Worm (Caenorhabditis elegans) whole organism, late embryonic: Measurements from ENCODE around the gene ocr-2.

Experiments used
- C08G9.2 ChIP-seq: sonication (generic microtip); optimal IDR thresholded peaks from 2 replicates; lab custom pipeline; 2016; ENCODE audit warnings: mild to moderate bottlenecking, missing genetic modification characterization, moderate library complexity, missing compliant biosample characterization
- C38D4.7 ChIP-seq: fragments of 200-800 bp; sonication (Bioruptor generic); optimal IDR thresholded peaks from 2 replicates; lab custom pipeline; 2018; ENCODE audit warnings: mild to moderate bottlenecking, missing genetic modification characterization, moderate library complexity, missing compliant biosample characterization
- K02D7.2 ChIP-seq: sonication (generic microtip); optimal IDR thresholded peaks from 2 replicates; lab custom pipeline; 2017; ENCODE audit warnings: mild to moderate bottlenecking, missing genetic modification characterization, missing compliant biosample characterization
- K09A11.1 ChIP-seq: sonication (generic microtip); optimal IDR thresholded peaks from 2 replicates; lab custom pipeline; 2017; ENCODE audit warnings: antibody characterized with exemption, mild to moderate bottlenecking, missing genetic modification characterization, missing compliant biosample characterization; ENCODE audit not compliant: insufficient read depth
- T23F11.4 ChIP-seq: fragments of 200-800 bp; sonication (Bioruptor generic); optimal IDR thresholded peaks from 2 replicates; lab custom pipeline; 2018; ENCODE audit warnings: mild to moderate bottlenecking, missing genetic modification characterization, missing compliant biosample characterization
- ama-1 ChIP-seq: fragments of 150-350 bp; optimal IDR thresholded peaks from 2 replicates; lab custom pipeline; 2014
- ceh-14 ChIP-seq: sonication (generic microtip); optimal IDR thresholded peaks from 2 replicates; lab custom pipeline; 2016; ENCODE audit warnings: missing genotype, missing genetic modification characterization, missing compliant biosample characterization
- ceh-19 ChIP-seq: fragments of 200-800 bp; sonication (Bioruptor generic); optimal IDR thresholded peaks from 2 replicates; lab custom pipeline; 2018; ENCODE audit warnings: mild to moderate bottlenecking, missing genetic modification characterization, missing compliant biosample characterization
- ceh-2 ChIP-seq: sonication (generic microtip); optimal IDR thresholded peaks from 2 replicates; lab custom pipeline; 2016; ENCODE audit warnings: missing genotype, missing genetic modification characterization, missing compliant biosample characterization
- ceh-22 ChIP-seq: sonication (generic microtip); optimal IDR thresholded peaks from 2 replicates; lab custom pipeline; 2017; ENCODE audit warnings: missing biosample characterization, missing genetic modification characterization
- ceh-30 ChIP-seq: fragments of 150-350 bp; optimal IDR thresholded peaks from 2 replicates; lab custom pipeline; 2014; ENCODE audit warnings: missing biosample characterization, missing genetic modification characterization
- ceh-31 ChIP-seq: sonication (generic microtip); optimal IDR thresholded peaks from 2 replicates; lab custom pipeline; 2016; ENCODE audit warnings: missing genetic modification characterization, missing compliant biosample characterization
- ceh-34 ChIP-seq: sonication (generic microtip); optimal IDR thresholded peaks from 2 replicates; lab custom pipeline; 2016; ENCODE audit warnings: mild to moderate bottlenecking, missing genetic modification characterization, missing compliant biosample characterization
- ceh-48 ChIP-seq: sonication (generic microtip); optimal IDR thresholded peaks from 2 replicates; lab custom pipeline; 2016; ENCODE audit warnings: missing genetic modification characterization, inconsistent platforms, missing compliant biosample characterization
- ceh-6 ChIP-seq: fragments of 200-800 bp; sonication (Bioruptor generic); optimal IDR thresholded peaks from 2 replicates; lab custom pipeline; 2018; ENCODE audit warnings: mild to moderate bottlenecking, missing genetic modification characterization, missing compliant biosample characterization
- ceh-9 ChIP-seq: sonication (generic microtip); optimal IDR thresholded peaks from 2 replicates; lab custom pipeline; 2016; ENCODE audit warnings: mild to moderate bottlenecking, missing genetic modification characterization, inconsistent platforms, missing compliant biosample characterization
- che-1 ChIP-seq: sonication (generic microtip); optimal IDR thresholded peaks from 2 replicates; lab custom pipeline; 2016; ENCODE audit warnings: mild to moderate bottlenecking, missing genetic modification characterization, missing compliant biosample characterization
- dve-1 ChIP-seq: sonication (generic microtip); optimal IDR thresholded peaks from 2 replicates; lab custom pipeline; 2017; ENCODE audit warnings: antibody characterized with exemption, mild to moderate bottlenecking, missing genetic modification characterization, missing compliant biosample characterization
- elt-2 ChIP-seq: sonication (generic microtip); optimal IDR thresholded peaks from 2 replicates; lab custom pipeline; 2016; ENCODE audit warnings: missing genetic modification reagents, missing genetic modification characterization, missing compliant biosample characterization
- elt-4 ChIP-seq: sonication (generic microtip); optimal IDR thresholded peaks from 2 replicates; lab custom pipeline; 2016; ENCODE audit warnings: missing genetic modification characterization, missing compliant biosample characterization
- ets-4 ChIP-seq: sonication (generic microtip); optimal IDR thresholded peaks from 2 replicates; lab custom pipeline; 2016; ENCODE audit warnings: missing genetic modification characterization, missing compliant biosample characterization
- fax-1 ChIP-seq: sonication (generic microtip); optimal IDR thresholded peaks from 2 replicates; lab custom pipeline; 2016; ENCODE audit warnings: missing genotype, missing genetic modification characterization, missing compliant biosample characterization
- hlh-15 ChIP-seq: sonication (generic microtip); optimal IDR thresholded peaks from 2 replicates; lab custom pipeline; 2016; ENCODE audit warnings: missing genetic modification characterization, missing compliant biosample characterization
- lim-6 ChIP-seq: sonication (generic microtip); optimal IDR thresholded peaks from 2 replicates; lab custom pipeline; 2016; ENCODE audit warnings: missing genetic modification characterization, missing compliant biosample characterization
- lin-11 ChIP-seq: fragments of 200-800 bp; sonication (Bioruptor generic); optimal IDR thresholded peaks from 2 replicates; lab custom pipeline; 2018; ENCODE audit warnings: mild to moderate bottlenecking, missing genetic modification characterization, missing compliant biosample characterization
- madf-2 ChIP-seq: sonication (generic microtip); optimal IDR thresholded peaks from 2 replicates; lab custom pipeline; 2017; ENCODE audit warnings: missing genetic modification characterization, missing compliant biosample characterization
- nhr-11 ChIP-seq: fragments of 150-350 bp; optimal IDR thresholded peaks from 2 replicates; lab custom pipeline; 2014; ENCODE audit warnings: missing biosample characterization, missing genetic modification characterization
- npax-4 ChIP-seq: sonication (generic microtip); optimal IDR thresholded peaks from 2 replicates; lab custom pipeline; 2016; ENCODE audit warnings: missing genetic modification characterization, missing compliant biosample characterization
- odd-2 ChIP-seq: sonication (generic microtip); optimal IDR thresholded peaks from 2 replicates; lab custom pipeline; 2017; ENCODE audit warnings: antibody characterized with exemption, mild to moderate bottlenecking, missing genetic modification characterization, missing compliant biosample characterization
- pag-3 ChIP-seq: sonication (generic microtip); optimal IDR thresholded peaks from 2 replicates; lab custom pipeline; 2016; ENCODE audit warnings: missing compliant biosample characterization, missing genetic modification characterization, borderline replicate concordance
- pha-2 ChIP-seq: sonication (generic microtip); optimal IDR thresholded peaks from 2 replicates; lab custom pipeline; 2017; ENCODE audit warnings: mild to moderate bottlenecking, missing genetic modification characterization, missing compliant biosample characterization
- pha-4 ChIP-seq: fragments of 150-350 bp; optimal IDR thresholded peaks from 2 replicates; lab custom pipeline; 2018; ENCODE audit warnings: missing biosample characterization, missing genetic modification reagents, missing genetic modification characterization
- pqm-1 ChIP-seq: sonication (generic microtip); optimal IDR thresholded peaks from 2 replicates; lab custom pipeline; 2016; ENCODE audit warnings: missing genetic modification characterization, missing compliant biosample characterization
- pros-1 ChIP-seq: fragments of 150-350 bp; optimal IDR thresholded peaks from 2 replicates; lab custom pipeline; 2014; ENCODE audit warnings: missing biosample characterization, missing genetic modification reagents, missing genetic modification characterization
- ref-2 ChIP-seq: sonication (generic microtip); optimal IDR thresholded peaks from 2 replicates; lab custom pipeline; 2016; ENCODE audit warnings: missing genetic modification characterization, missing compliant biosample characterization
- sdc-2 ChIP-seq: sonication (generic microtip); optimal IDR thresholded peaks from 2 replicates; lab custom pipeline; 2016; ENCODE audit warnings: missing genotype, missing genetic modification characterization, missing compliant biosample characterization
- sox-2 ChIP-seq: fragments of 200-800 bp; sonication (Bioruptor generic); IDR thresholded peaks from 2 replicates; pipeline ENCODE4 v1.3.6; 2022; ENCODE audit warnings: missing genetic modification reagents, missing genetic modification characterization, missing compliant biosample characterization
- sox-4 ChIP-seq: sonication (generic microtip); optimal IDR thresholded peaks from 2 replicates; lab custom pipeline; 2017; ENCODE audit warnings: mild to moderate bottlenecking, missing genetic modification characterization, inconsistent platforms, missing compliant biosample characterization
- tbx-2 ChIP-seq: sonication (generic microtip); optimal IDR thresholded peaks from 2 replicates; lab custom pipeline; 2016; ENCODE audit warnings: missing genetic modification characterization, missing compliant biosample characterization
- tbx-7 ChIP-seq: sonication (generic microtip); optimal IDR thresholded peaks from 2 replicates; lab custom pipeline; 2016; ENCODE audit warnings: missing genotype, missing genetic modification characterization, missing compliant biosample characterization
- ttx-3 ChIP-seq: sonication (generic microtip); optimal IDR thresholded peaks from 2 replicates; lab custom pipeline; 2016; ENCODE audit warnings: missing genetic modification reagents, missing genetic modification characterization, missing compliant biosample characterization
- unc-3 ChIP-seq, 2 experiments: fragments of 200-800 bp in 1 of 2; sonication (Bioruptor generic) in 1 of 2; sonication (generic microtip) in 1 of 2; conservative IDR thresholded peaks in 1 of 2; optimal IDR thresholded peaks in 1 of 2; 2 replicates each; pipeline versions ENCODE4 v1.3.6 to Lab custom; 2016 to 2022; ENCODE audit warnings: missing compliant biosample characterization in 2 of 2, missing genetic modification characterization in 2 of 2, missing genetic modification reagents in 1 of 2
- unc-42 ChIP-seq: sonication (generic microtip); optimal IDR thresholded peaks from 2 replicates; lab custom pipeline; 2016; ENCODE audit warnings: missing genotype, missing genetic modification characterization, missing compliant biosample characterization
- zip-5 ChIP-seq: sonication (generic microtip); optimal IDR thresholded peaks from 2 replicates; lab custom pipeline; 2016; ENCODE audit warnings: missing genetic modification characterization, missing compliant biosample characterization
- ztf-16 ChIP-seq: sonication (generic microtip); optimal IDR thresholded peaks from 2 replicates; lab custom pipeline; 2017; ENCODE audit warnings: missing genetic modification characterization, missing compliant biosample characterization

Gene ocr-2

ce11 chrIV:8199824-8200223, 20.1 kb downstream of the ocr-2 start:
- no peak for TF ChIP-seq pros-1
- no peak for TF ChIP-seq unc-42 (tag; lab: Kevin White, UChicago)
- TF ChIP-seq sdc-2 (tag; lab: Kevin White, UChicago), result no peak
- no peak for TF ChIP-seq tbx-2 (tag; lab: Kevin White, UChicago)
- TF ChIP-seq pqm-1 (tag; lab: Kevin White, UChicago), result no peak
- TF ChIP-seq madf-2 (tag; lab: Kevin White, UChicago), result no peak
- TF ChIP-seq C08G9.2 (tag; lab: Kevin White, UChicago), result no peak
- TF ChIP-seq ref-2 (tag; lab: Kevin White, UChicago), result no peak
- TF ChIP-seq sox-2 (GFP tag; lab: Robert Waterston, UW), result no peak
- TF ChIP-seq pha-4 (tag; lab: Kevin White, UChicago), result no peak
- TF ChIP-seq ttx-3 (tag; lab: Kevin White, UChicago), result no peak
- TF ChIP-seq elt-4 (tag; lab: Kevin White, UChicago), result no peak
- no peak for TF ChIP-seq lim-6
- TF ChIP-seq hlh-15 (tag; lab: Kevin White, UChicago), result no peak
- no peak for TF ChIP-seq ceh-6 (GFP tag; lab: Kevin White, UChicago)
- TF ChIP-seq K09A11.1, result no peak
- no peak for TF ChIP-seq K02D7.2 (tag; lab: Kevin White, UChicago)
- no peak for TF ChIP-seq fax-1
- no peak for TF ChIP-seq ceh-31 (tag; lab: Kevin White, UChicago)
- TF ChIP-seq, all 69 proteins: peak for 0

DNA sequence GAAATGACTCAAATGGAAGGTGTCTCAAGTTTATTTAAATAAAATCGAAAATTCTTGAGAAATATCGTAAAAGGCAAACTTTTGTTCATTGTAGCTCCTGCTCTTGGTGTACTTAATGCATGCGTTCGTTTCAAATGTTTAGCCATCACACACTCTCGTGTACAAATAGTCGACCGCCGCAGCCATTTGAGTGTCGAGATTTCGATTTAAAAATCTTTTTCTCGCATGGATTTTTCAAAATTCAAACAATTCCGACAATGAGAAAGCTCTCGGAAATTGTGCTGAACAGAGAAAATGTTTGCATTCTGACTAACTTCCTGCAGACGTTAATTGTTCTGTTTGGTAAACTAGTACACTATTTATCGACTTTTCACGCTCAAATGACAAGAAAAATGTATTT, 20.6 kb downstream of the ocr-2 start:
- TF ChIP-seq unc-3 (GFP tag; conservative IDR thresholded peaks at IDR 0.05; lab: Robert Waterston, UW) (no peak), unc-3 (tag; optimal IDR thresholded peaks at IDR 0.05; lab: Kevin White, UChicago) (no peak), ceh-34 (tag; lab: Kevin White, UChicago) (no peak), ceh-14 (no peak), ceh-9 (no peak), ama-1 (lab: Kevin White, UChicago) (no peak), ztf-16 (no peak), ceh-30 (no peak), tbx-7 (tag; lab: Kevin White, UChicago) (no peak), ets-4 (tag; lab: Kevin White, UChicago) (no peak), elt-2 (no peak), odd-2 (tag; lab: Kevin White, UChicago) (no peak), ceh-19 (GFP tag; lab: Kevin White, UChicago) (no peak), unc-42 (tag; lab: Kevin White, UChicago) (no peak)
- TF ChIP-seq, all 69 proteins: peak for 0

- TF ChIP-seq npax-4 (no peak), madf-2 (tag; lab: Kevin White, UChicago) (no peak), T23F11.4 (no peak), ceh-6 (GFP tag; lab: Kevin White, UChicago) (no peak)
These were observed 21.0 kb downstream of the ocr-2 start, which contains the start of gene wsp-1 for ce11 chrIV:8198851-8199250. wsp-1 (minus strand) TSS chrIV:8198951.

DNA sequence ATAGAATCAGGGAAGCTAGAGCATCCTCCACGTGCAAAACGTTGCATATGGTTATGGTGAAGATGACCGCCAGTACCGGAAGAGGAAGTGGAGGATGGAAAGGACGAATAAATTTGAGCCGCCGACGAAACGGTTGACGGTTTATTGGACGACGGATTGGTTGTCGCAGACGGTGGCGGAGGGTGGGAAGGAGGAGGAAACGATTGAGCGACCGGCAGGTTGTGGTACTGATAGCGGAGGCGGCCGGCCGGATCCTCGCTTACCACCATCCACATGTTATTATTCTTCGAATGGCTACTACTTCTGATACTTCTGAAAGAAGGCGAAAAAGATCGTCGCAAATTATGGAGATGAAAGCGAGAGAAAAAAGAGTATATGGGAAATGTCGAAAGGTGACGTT, 27.0 kb downstream of the ocr-2 start:
- no peak for TF ChIP-seq dve-1 (tag; lab: Kevin White, UChicago)
- TF ChIP-seq pag-3 (tag; lab: Kevin White, UChicago), result no peak
- no peak for TF ChIP-seq tbx-2 (tag; lab: Kevin White, UChicago)
- TF ChIP-seq ceh-14, result no peak

DNA sequence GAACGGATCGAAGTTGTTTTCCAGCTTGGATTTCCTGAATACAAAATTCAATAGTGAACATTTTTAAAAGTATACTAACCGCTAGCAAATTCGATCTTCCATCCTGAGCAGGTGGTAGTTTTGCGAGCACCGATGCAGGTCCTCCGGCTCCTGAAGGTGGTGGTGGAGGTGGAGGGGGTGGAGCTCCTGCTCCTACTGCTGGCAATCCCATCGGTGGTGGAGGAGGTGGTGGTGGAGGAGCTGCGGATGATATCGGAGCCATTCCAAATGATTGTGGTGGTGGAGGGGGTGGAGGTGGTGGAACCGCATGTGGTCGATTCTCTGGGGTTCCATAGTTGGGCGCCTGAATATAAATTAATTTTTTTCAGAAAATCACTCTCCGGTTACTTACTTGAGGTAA, 30.2 kb downstream of the ocr-2 start:
- no peak for TF ChIP-seq odd-2 (tag; lab: Kevin White, UChicago)
- no peak for TF ChIP-seq C38D4.7 (GFP tag; lab: Kevin White, UChicago)
- TF ChIP-seq lin-11 (tag; lab: Kevin White, UChicago), result no peak
- TF ChIP-seq elt-2, result no peak
- TF ChIP-seq nhr-11 (tag; lab: Kevin White, UChicago), result no peak
- TF ChIP-seq pha-2 (tag; lab: Kevin White, UChicago), result no peak
- TF ChIP-seq sox-2 (GFP tag; lab: Robert Waterston, UW), result no peak
- no peak for TF ChIP-seq sox-4 (tag; lab: Kevin White, UChicago)
- TF ChIP-seq pha-4 (tag; lab: Kevin White, UChicago), result no peak
- TF ChIP-seq ceh-2 (tag; lab: Kevin White, UChicago), result no peak
- TF ChIP-seq ttx-3 (tag; lab: Kevin White, UChicago), result no peak
- no peak for TF ChIP-seq ceh-48 (tag; lab: Kevin White, UChicago)
- TF ChIP-seq ceh-22 (tag; lab: Kevin White, UChicago), result no peak
- TF ChIP-seq K02D7.2 (tag; lab: Kevin White, UChicago), result no peak
- no peak for TF ChIP-seq sdc-2 (tag; lab: Kevin White, UChicago)
- no peak for TF ChIP-seq zip-5 (tag; lab: Kevin White, UChicago)
- TF ChIP-seq ceh-14, result no peak
- TF ChIP-seq tbx-2 (tag; lab: Kevin White, UChicago), result no peak
- TF ChIP-seq ceh-30, result no peak
- TF ChIP-seq che-1 (tag; lab: Kevin White, UChicago), result no peak
